Worm (Caenorhabditis elegans) whole organism, L3 larva: Measurements from ENCODE around the gene mbk-1.

Experiments used
- R02D3.7 ChIP-seq: fragments of 150-350 bp; optimal IDR thresholded peaks from 2 replicates; lab custom pipeline; 2014; ENCODE audit warnings: missing biosample characterization, missing genetic modification characterization
- ZK546.5 ChIP-seq: sonication (generic microtip); optimal IDR thresholded peaks from 2 replicates; lab custom pipeline; 2017; ENCODE audit warnings: missing biosample characterization, missing genetic modification characterization
- ceh-82 ChIP-seq: fragments of 150-350 bp; optimal IDR thresholded peaks from 2 replicates; lab custom pipeline; 2014; ENCODE audit warnings: missing biosample characterization, missing genetic modification characterization
- egl-5 ChIP-seq: fragments of 150-350 bp; optimal IDR thresholded peaks from 2 replicates; lab custom pipeline; 2017; ENCODE audit warnings: missing biosample characterization, missing genetic modification reagents, missing genetic modification characterization, inconsistent platforms
- nhr-12 ChIP-seq: fragments of 150-350 bp; optimal IDR thresholded peaks from 2 replicates; lab custom pipeline; 2014; ENCODE audit warnings: missing biosample characterization, missing genetic modification characterization
- nhr-23 ChIP-seq: fragments of 150-350 bp; optimal IDR thresholded peaks from 2 replicates; lab custom pipeline; 2014; ENCODE audit warnings: missing biosample characterization, missing genetic modification reagents, missing genetic modification characterization
- nhr-237 ChIP-seq: fragments of 150-350 bp; optimal IDR thresholded peaks from 2 replicates; lab custom pipeline; 2014; ENCODE audit warnings: missing biosample characterization, missing genetic modification characterization
- sea-2 ChIP-seq: fragments of 150-350 bp; sonication (generic microtip); optimal IDR thresholded peaks from 4 replicates; lab custom pipeline; 2014; ENCODE audit warnings: missing biosample characterization, missing genetic modification reagents, missing genetic modification characterization
- skn-1 ChIP-seq: fragments of 150-350 bp; optimal IDR thresholded peaks from 2 replicates; lab custom pipeline; 2014; ENCODE audit warnings: missing biosample characterization, missing genetic modification characterization
- tbx-2 ChIP-seq: sonication (generic microtip); optimal IDR thresholded peaks from 2 replicates; lab custom pipeline; 2016; ENCODE audit warnings: mild to moderate bottlenecking, missing genetic modification characterization, missing compliant biosample characterization
- unc-39 ChIP-seq: sonication (generic microtip); optimal IDR thresholded peaks from 4 replicates; lab custom pipeline; 2017; ENCODE audit warnings: missing biosample characterization, missing genetic modification characterization
- unc-62 ChIP-seq: fragments of 150-350 bp; sonication (generic microtip); optimal IDR thresholded peaks from 4 replicates; lab custom pipeline; 2014; ENCODE audit warnings: missing biosample characterization, missing genetic modification reagents, missing genetic modification characterization
- ztf-11 ChIP-seq: fragments of 150-350 bp; optimal IDR thresholded peaks from 2 replicates; lab custom pipeline; 2014; ENCODE audit warnings: missing biosample characterization, missing genetic modification characterization

- TF ChIP-seq ZK546.5 (no peak), unc-39 (tag; lab: Kevin White, UChicago) (no peak), tbx-2 (tag; lab: Kevin White, UChicago) (no peak), egl-5 (no peak), nhr-23 (no peak), unc-62 (GFP tag; lab: Kevin White, UChicago) (no peak), sea-2 (GFP tag; lab: Kevin White, UChicago) (no peak), skn-1 (tag; lab: Kevin White, UChicago) (no peak), nhr-237 (tag; lab: Kevin White, UChicago) (no peak), nhr-12 (tag; lab: Kevin White, UChicago) (no peak), ceh-82 (no peak), R02D3.7 (tag; lab: Kevin White, UChicago) (no peak), ztf-11 (no peak)
Measured at ce11 chrX:14849054-14849453, 24.7 kb upstream of the mbk-1 start, which contains the start of gene acd-3.
